Worm (Caenorhabditis elegans) whole organism, late embryonic: ENCODE measurements around the gene srt-23.
A peak's percentile ranks its signal among the peaks of the same experiment; 100 is the strongest.

Experiments used
- C38D4.7 ChIP-seq: fragments of 200-800 bp; sonication (Bioruptor generic); optimal IDR thresholded peaks from 2 replicates; lab custom pipeline; 2018; ENCODE audit warnings: mild to moderate bottlenecking, missing genetic modification characterization, moderate library complexity, missing compliant biosample characterization
- F13H6.1 ChIP-seq: sonication (generic microtip); optimal IDR thresholded peaks from 2 replicates; lab custom pipeline; 2016; ENCODE audit warnings: missing genetic modification characterization, missing compliant biosample characterization
- K02D7.2 ChIP-seq: sonication (generic microtip); optimal IDR thresholded peaks from 2 replicates; lab custom pipeline; 2017; ENCODE audit warnings: mild to moderate bottlenecking, missing genetic modification characterization, missing compliant biosample characterization
- Y22D7AL.16 ChIP-seq: sonication (generic microtip); optimal IDR thresholded peaks from 2 replicates; lab custom pipeline; 2016; ENCODE audit warnings: missing genetic modification characterization, missing compliant biosample characterization
- ceh-14 ChIP-seq: sonication (generic microtip); optimal IDR thresholded peaks from 2 replicates; lab custom pipeline; 2016; ENCODE audit warnings: missing genotype, missing genetic modification characterization, missing compliant biosample characterization
- ceh-19 ChIP-seq: fragments of 200-800 bp; sonication (Bioruptor generic); optimal IDR thresholded peaks from 2 replicates; lab custom pipeline; 2018; ENCODE audit warnings: mild to moderate bottlenecking, missing genetic modification characterization, missing compliant biosample characterization
- ceh-22 ChIP-seq: sonication (generic microtip); optimal IDR thresholded peaks from 2 replicates; lab custom pipeline; 2017; ENCODE audit warnings: missing biosample characterization, missing genetic modification characterization
- ceh-30 ChIP-seq: fragments of 150-350 bp; optimal IDR thresholded peaks from 2 replicates; lab custom pipeline; 2014; ENCODE audit warnings: missing biosample characterization, missing genetic modification characterization
- ceh-34 ChIP-seq: sonication (generic microtip); optimal IDR thresholded peaks from 2 replicates; lab custom pipeline; 2016; ENCODE audit warnings: mild to moderate bottlenecking, missing genetic modification characterization, missing compliant biosample characterization
- ceh-45 ChIP-seq: fragments of 200-800 bp; sonication (Bioruptor generic); IDR thresholded peaks from 2 replicates; pipeline ENCODE4 v1.3.6; 2022; ENCODE audit warnings: missing genetic modification reagents, missing genetic modification characterization, missing compliant biosample characterization
- ceh-48 ChIP-seq: sonication (generic microtip); optimal IDR thresholded peaks from 2 replicates; lab custom pipeline; 2016; ENCODE audit warnings: missing genetic modification characterization, inconsistent platforms, missing compliant biosample characterization
- ceh-6 ChIP-seq: fragments of 200-800 bp; sonication (Bioruptor generic); optimal IDR thresholded peaks from 2 replicates; lab custom pipeline; 2018; ENCODE audit warnings: mild to moderate bottlenecking, missing genetic modification characterization, missing compliant biosample characterization
- ceh-9 ChIP-seq: sonication (generic microtip); optimal IDR thresholded peaks from 2 replicates; lab custom pipeline; 2016; ENCODE audit warnings: mild to moderate bottlenecking, missing genetic modification characterization, inconsistent platforms, missing compliant biosample characterization
- dve-1 ChIP-seq: sonication (generic microtip); optimal IDR thresholded peaks from 2 replicates; lab custom pipeline; 2017; ENCODE audit warnings: antibody characterized with exemption, mild to moderate bottlenecking, missing genetic modification characterization, missing compliant biosample characterization
- elt-2 ChIP-seq: sonication (generic microtip); optimal IDR thresholded peaks from 2 replicates; lab custom pipeline; 2016; ENCODE audit warnings: missing genetic modification reagents, missing genetic modification characterization, missing compliant biosample characterization
- elt-4 ChIP-seq: sonication (generic microtip); optimal IDR thresholded peaks from 2 replicates; lab custom pipeline; 2016; ENCODE audit warnings: missing genetic modification characterization, missing compliant biosample characterization
- ets-4 ChIP-seq: sonication (generic microtip); optimal IDR thresholded peaks from 2 replicates; lab custom pipeline; 2016; ENCODE audit warnings: missing genetic modification characterization, missing compliant biosample characterization
- fkh-6 ChIP-seq: sonication (generic microtip); optimal IDR thresholded peaks from 2 replicates; lab custom pipeline; 2016; ENCODE audit warnings: missing genetic modification characterization, missing compliant biosample characterization
- hlh-13 ChIP-seq: fragments of 200-800 bp; sonication (Bioruptor generic); optimal IDR thresholded peaks from 2 replicates; lab custom pipeline; 2018; ENCODE audit warnings: mild to moderate bottlenecking, missing genetic modification characterization, missing compliant biosample characterization
- hlh-6 ChIP-seq: sonication (generic microtip); optimal IDR thresholded peaks from 2 replicates; lab custom pipeline; 2016; ENCODE audit warnings: missing genotype, missing genetic modification characterization, missing compliant biosample characterization
- hlh-8 ChIP-seq: sonication (generic microtip); optimal IDR thresholded peaks from 2 replicates; lab custom pipeline; 2016; ENCODE audit warnings: missing genotype, missing genetic modification characterization, missing compliant biosample characterization
- lim-6 ChIP-seq: sonication (generic microtip); optimal IDR thresholded peaks from 2 replicates; lab custom pipeline; 2016; ENCODE audit warnings: missing genetic modification characterization, missing compliant biosample characterization
- madf-2 ChIP-seq: sonication (generic microtip); optimal IDR thresholded peaks from 2 replicates; lab custom pipeline; 2017; ENCODE audit warnings: missing genetic modification characterization, missing compliant biosample characterization
- nhr-11 ChIP-seq: fragments of 150-350 bp; optimal IDR thresholded peaks from 2 replicates; lab custom pipeline; 2014; ENCODE audit warnings: missing biosample characterization, missing genetic modification characterization
- nhr-232 ChIP-seq: sonication (generic microtip); optimal IDR thresholded peaks from 2 replicates; lab custom pipeline; 2016; ENCODE audit warnings: missing genetic modification characterization, missing compliant biosample characterization
- npax-4 ChIP-seq: sonication (generic microtip); optimal IDR thresholded peaks from 2 replicates; lab custom pipeline; 2016; ENCODE audit warnings: missing genetic modification characterization, missing compliant biosample characterization
- pag-3 ChIP-seq: sonication (generic microtip); optimal IDR thresholded peaks from 2 replicates; lab custom pipeline; 2016; ENCODE audit warnings: missing compliant biosample characterization, missing genetic modification characterization, borderline replicate concordance
- pat-9 ChIP-seq: fragments of 200-800 bp; sonication (Bioruptor generic); optimal IDR thresholded peaks from 2 replicates; lab custom pipeline; 2018; ENCODE audit warnings: mild to moderate bottlenecking, missing genetic modification characterization, moderate library complexity, missing compliant biosample characterization
- ref-2 ChIP-seq: sonication (generic microtip); optimal IDR thresholded peaks from 2 replicates; lab custom pipeline; 2016; ENCODE audit warnings: missing genetic modification characterization, missing compliant biosample characterization
- rnt-1 ChIP-seq: sonication (generic microtip); optimal IDR thresholded peaks from 2 replicates; lab custom pipeline; 2016; ENCODE audit warnings: missing genetic modification characterization, missing compliant biosample characterization
- sdc-2 ChIP-seq: sonication (generic microtip); optimal IDR thresholded peaks from 2 replicates; lab custom pipeline; 2016; ENCODE audit warnings: missing genotype, missing genetic modification characterization, missing compliant biosample characterization
- sox-2 ChIP-seq: fragments of 200-800 bp; sonication (Bioruptor generic); IDR thresholded peaks from 2 replicates; pipeline ENCODE4 v1.3.6; 2022; ENCODE audit warnings: missing genetic modification reagents, missing genetic modification characterization, missing compliant biosample characterization
- syd-9 ChIP-seq: sonication (generic microtip); optimal IDR thresholded peaks from 2 replicates; lab custom pipeline; 2016; ENCODE audit warnings: mild to moderate bottlenecking, missing genetic modification characterization, moderate library complexity, missing compliant biosample characterization
- unc-42 ChIP-seq: sonication (generic microtip); optimal IDR thresholded peaks from 2 replicates; lab custom pipeline; 2016; ENCODE audit warnings: missing genotype, missing genetic modification characterization, missing compliant biosample characterization

The srt-23 gene

DNA sequence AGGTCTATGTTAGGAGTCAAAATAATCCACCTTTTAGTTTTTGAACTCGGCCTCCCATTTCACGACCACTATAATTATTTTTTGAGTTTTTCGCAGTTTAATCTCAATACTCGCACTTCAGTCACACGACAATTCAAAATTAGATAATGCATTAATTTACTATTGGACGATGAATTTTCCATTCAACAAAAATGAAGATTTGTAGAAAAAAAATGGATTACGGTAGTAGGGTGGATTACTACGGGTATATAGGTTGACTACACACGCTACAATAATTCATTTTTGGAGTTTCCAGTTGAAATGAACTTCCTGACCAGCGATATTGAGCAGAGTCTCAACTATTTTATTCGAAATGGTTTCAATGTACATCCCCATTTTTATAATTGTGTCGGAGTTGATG is at the start of gene srt-23:
Gene srt-23 (plus strand): TSS at position 301 of the 400 bp plus-strand sequence.
- TF ChIP-seq ceh-45 (GFP tag; lab: Robert Waterston, UW) (no peak), ceh-6 (no peak), ceh-48 (tag; lab: Kevin White, UChicago) (no peak), npax-4 (tag; lab: Kevin White, UChicago) (no peak), lim-6 (no peak), hlh-13 (GFP tag; lab: Kevin White, UChicago) (no peak), ceh-19 (GFP tag; lab: Kevin White, UChicago) (no peak)

DNA sequence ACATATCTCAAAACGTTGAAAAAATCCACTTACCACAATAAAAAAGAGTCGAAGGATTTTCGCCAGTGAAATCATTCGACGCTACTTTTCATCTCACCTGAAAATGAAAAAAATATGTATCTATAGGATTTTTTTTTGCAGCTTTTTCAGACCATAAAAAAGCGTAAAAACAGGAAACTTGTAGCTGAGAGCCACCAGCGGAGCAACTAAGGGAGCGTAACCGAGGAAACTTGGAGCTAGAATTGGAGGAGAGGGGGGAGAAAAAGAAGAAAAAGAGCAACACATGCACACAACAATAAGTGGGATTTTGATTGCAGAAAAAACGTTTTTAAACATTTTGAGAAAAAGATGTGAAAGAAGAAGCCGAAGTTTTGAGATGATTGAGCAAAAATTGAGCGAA is 48.9 kb upstream of the srt-23 start, which contains the start of gene cutl-26:
Gene cutl-26 (minus strand): TSS at position 101 of the 400 bp plus-strand sequence.
- TF ChIP-seq rnt-1 (tag; lab: Kevin White, UChicago), result no peak
- no peak for TF ChIP-seq madf-2 (tag; lab: Kevin White, UChicago)
- no peak for TF ChIP-seq F13H6.1 (tag; lab: Kevin White, UChicago)
- TF ChIP-seq ceh-9 (tag; lab: Kevin White, UChicago), result no peak
- no peak for TF ChIP-seq C38D4.7 (GFP tag; lab: Kevin White, UChicago)
- no peak for TF ChIP-seq sdc-2 (tag; lab: Kevin White, UChicago)
- no peak for TF ChIP-seq ref-2 (tag; lab: Kevin White, UChicago)
- TF ChIP-seq ceh-30 (tag; lab: Kevin White, UChicago), result no peak
- TF ChIP-seq nhr-11 (tag; lab: Kevin White, UChicago), result no peak
- TF ChIP-seq elt-2 (tag; lab: Kevin White, UChicago), result no peak
- TF ChIP-seq syd-9 (tag; lab: Kevin White, UChicago), result no peak

ce11 chrIV:715433-715832 is 41.1 kb upstream of the srt-23 start:
- no peak for TF ChIP-seq F13H6.1 (tag; lab: Kevin White, UChicago)
- TF ChIP-seq unc-42 (tag; lab: Kevin White, UChicago), result peak; percentile 67
- TF ChIP-seq, all 69 proteins: peak for 1

- TF ChIP-seq Y22D7AL.16 (tag; lab: Kevin White, UChicago) (no peak), madf-2 (tag; lab: Kevin White, UChicago) (no peak), ets-4 (tag; lab: Kevin White, UChicago) (no peak), elt-2 (tag; lab: Kevin White, UChicago) (no peak), ceh-14 (tag; lab: Kevin White, UChicago) (no peak)
These were observed 40.2 kb upstream of the srt-23 start, which contains the start of gene clec-164 for ce11 chrIV:716323-716722. Gene clec-164 (plus strand): TSS chrIV:716623.

ce11 chrIV:719351-719750 is 37.2 kb upstream of the srt-23 start, which contains the start of gene Y55F3C.10:
Gene Y55F3C.10 (minus strand): TSS chrIV:719451.
- no peak for TF ChIP-seq unc-42 (tag; lab: Kevin White, UChicago)
- TF ChIP-seq K02D7.2 (tag; lab: Kevin White, UChicago), result no peak
- no peak for TF ChIP-seq pag-3 (tag; lab: Kevin White, UChicago)
- TF ChIP-seq dve-1, result no peak
- TF ChIP-seq nhr-232 (tag; lab: Kevin White, UChicago), result no peak
- TF ChIP-seq hlh-6 (tag; lab: Kevin White, UChicago), result no peak
- TF ChIP-seq, all 69 proteins: peak for 0

- TF ChIP-seq sox-2 (GFP tag; lab: Robert Waterston, UW) (no peak), fkh-6 (tag; lab: Kevin White, UChicago) (no peak), hlh-8 (tag; lab: Kevin White, UChicago) (no peak), dve-1 (no peak), Y22D7AL.16 (tag; lab: Kevin White, UChicago) (no peak), ceh-22 (tag; lab: Kevin White, UChicago) (no peak), pat-9 (tag; lab: Kevin White, UChicago) (no peak), elt-4 (no peak), ceh-9 (tag; lab: Kevin White, UChicago) (no peak), ceh-34 (tag; lab: Kevin White, UChicago) (no peak), C38D4.7 (GFP tag; lab: Kevin White, UChicago) (no peak)
These were observed 28.4 kb upstream of the srt-23 start, which contains the start of gene Y55F3C.9 for ce11 chrIV:728095-728494. Gene Y55F3C.9 (minus strand): TSS chrIV:728195.
